Worm (Caenorhabditis elegans): ENCODE data around the gene cyc-2.1.
"Not testable (repeated sequence)": the region's sequence is repeated elsewhere in the genome, so short reads cannot be mapped to it uniquely, and the experiment has no call there.

DNA sequence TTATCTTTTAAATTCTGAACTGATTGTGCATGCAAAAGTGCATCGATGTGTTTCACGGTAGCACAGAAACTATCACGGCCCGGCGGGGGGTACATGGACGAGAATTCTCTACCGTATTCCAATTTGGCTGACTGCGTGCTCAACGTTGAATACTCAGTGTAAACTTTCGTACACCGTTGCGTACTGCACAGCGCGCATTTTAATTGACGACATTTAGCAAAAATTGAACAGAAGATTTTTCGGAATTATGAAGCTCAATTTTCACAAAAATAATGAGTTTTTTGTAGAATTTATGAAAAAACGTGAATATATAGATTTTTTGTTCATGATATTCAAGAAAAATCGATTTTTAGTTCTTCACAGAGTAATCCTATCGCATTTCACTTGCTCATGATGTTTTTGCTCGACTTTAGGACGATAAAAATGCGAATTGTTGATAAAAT, 23.3 kb downstream of the cyc-2.1 start:
- peak in 1 of 2 experiments; percentile 74 for TF ChIP-seq ztf-11 (tag; optimal IDR thresholded peaks at IDR 0.05)
- TF ChIP-seq ama-1 (optimal IDR thresholded peaks at IDR 0.05); aha-1 (tag; optimal IDR thresholded peaks at IDR 0.05); pqm-1 (tag; optimal IDR thresholded peaks at IDR 0.05): not testable (repeated sequence)
- peak; percentile 47 to 58 (median 50) for TF ChIP-seq dpl-1 (GFP tag; optimal IDR thresholded peaks at IDR 0.05)

All from whole organism, L1 larva.